Worm (Caenorhabditis elegans) whole organism, young adult: Measurements from ENCODE around the gene deb-1.
A peak's percentile ranks its signal among the peaks of the same experiment; 100 is the strongest.

ENCODE experiments used
- F39B2.1 ChIP-seq: fragments of 200-800 bp; sonication (Bioruptor generic); IDR thresholded peaks from 2 replicates; pipeline ENCODE4 v1.3.6; 2022; ENCODE audit warnings: missing genetic modification reagents, missing genetic modification characterization, missing compliant biosample characterization
- Y53F4B.3 ChIP-seq: fragments of 200-800 bp; sonication (Bioruptor generic); IDR thresholded peaks from 2 replicates; pipeline ENCODE4 v1.3.6; 2022; ENCODE audit warnings: missing genetic modification reagents, missing genetic modification characterization, missing compliant biosample characterization
- athp-1 ChIP-seq: sonication (generic microtip); optimal IDR thresholded peaks from 2 replicates; lab custom pipeline; 2017; ENCODE audit warnings: mild to moderate bottlenecking, missing genetic modification characterization, missing compliant biosample characterization
- die-1 ChIP-seq: sonication (generic microtip); optimal IDR thresholded peaks from 2 replicates; lab custom pipeline; 2016; ENCODE audit warnings: missing genotype, mild to moderate bottlenecking, missing genetic modification characterization, missing compliant biosample characterization
- lin-35 ChIP-seq, 3 experiments: fragments of 150-350 bp in 2 of 3; sonication (generic microtip) in 1 of 3; optimal IDR thresholded peaks; 2 replicates each; lab custom pipeline; 2014 to 2018; ENCODE audit warnings: missing biosample characterization in 3 of 3, missing genetic modification characterization in 3 of 3, missing genetic modification reagents in 3 of 3
- nfyb-1 ChIP-seq: fragments of 200-800 bp; sonication (Bioruptor generic); IDR thresholded peaks from 2 replicates; pipeline ENCODE4 v1.3.6; 2022; ENCODE audit warnings: missing genetic modification reagents, missing genetic modification characterization, missing compliant biosample characterization
- nhr-120 ChIP-seq: fragments of 200-800 bp; sonication (Bioruptor generic); IDR thresholded peaks from 2 replicates; pipeline ENCODE4 v1.3.6; 2022; ENCODE audit warnings: missing genetic modification characterization, missing compliant biosample characterization
- pha-4 ChIP-seq: fragments of 150-350 bp; sonication (generic microtip); optimal IDR thresholded peaks from 2 replicates; lab custom pipeline; 2014; ENCODE audit warnings: missing biosample characterization, missing genetic modification reagents, missing genetic modification characterization
- unc-62 ChIP-seq: fragments of 150-350 bp; optimal IDR thresholded peaks from 2 replicates; lab custom pipeline; 2014; ENCODE audit warnings: missing biosample characterization, missing genetic modification reagents, missing genetic modification characterization

- no peak for TF ChIP-seq Y53F4B.3 (GFP tag; lab: Robert Waterston, UW)
- TF ChIP-seq nfyb-1 (GFP tag; lab: Robert Waterston, UW), result no peak
- TF ChIP-seq pha-4 (tag; lab: Kevin White, UChicago), result peak; percentile 67
- peak; percentile 3 for TF ChIP-seq unc-62
- TF ChIP-seq die-1 (tag; lab: Kevin White, UChicago), result no peak
- no peak for TF ChIP-seq lin-35 (GFP tag; optimal IDR thresholded peaks at IDR 0.05; lab: Kevin White, UChicago)
- no peak for TF ChIP-seq F39B2.1 (GFP tag; lab: Robert Waterston, UW)
- TF ChIP-seq athp-1 (tag; lab: Kevin White, UChicago), result no peak
- no peak for TF ChIP-seq nhr-120 (GFP tag; lab: Robert Waterston, UW)
Observed at ce11 chrIV:7048637-7049245, 45.3 kb downstream of the deb-1 start.
